Worm (Caenorhabditis elegans) whole organism, L3 larva: ENCODE measurements around the gene ZK686.2.

Experiments used
- R02D3.7 ChIP-seq: fragments of 150-350 bp; optimal IDR thresholded peaks from 2 replicates; lab custom pipeline; 2014; ENCODE audit warnings: missing biosample characterization, missing genetic modification characterization
- aly-2 ChIP-seq: fragments of 150-350 bp; optimal IDR thresholded peaks from 2 replicates; lab custom pipeline; 2014; ENCODE audit warnings: missing biosample characterization, missing genetic modification characterization
- ama-1 ChIP-seq: fragments of 150-350 bp; optimal IDR thresholded peaks from 2 replicates; lab custom pipeline; 2018
- ceh-16 ChIP-seq: sonication (generic microtip); optimal IDR thresholded peaks from 2 replicates; lab custom pipeline; 2017; ENCODE audit warnings: missing biosample characterization, missing genetic modification characterization
- ceh-28 ChIP-seq: fragments of 150-350 bp; optimal IDR thresholded peaks from 2 replicates; lab custom pipeline; 2014; ENCODE audit warnings: missing biosample characterization, missing genetic modification reagents, missing genetic modification characterization
- ceh-82 ChIP-seq: fragments of 150-350 bp; optimal IDR thresholded peaks from 2 replicates; lab custom pipeline; 2014; ENCODE audit warnings: missing biosample characterization, missing genetic modification characterization
- daf-12 ChIP-seq: fragments of 150-350 bp; optimal IDR thresholded peaks from 2 replicates; lab custom pipeline; 2014; ENCODE audit warnings: missing biosample characterization, missing genetic modification reagents, missing genetic modification characterization
- egl-27 ChIP-seq: sonication (generic microtip); optimal IDR thresholded peaks from 4 replicates; lab custom pipeline; 2017; ENCODE audit warnings: missing biosample characterization, missing genetic modification reagents, missing genetic modification characterization
- egl-5 ChIP-seq: fragments of 150-350 bp; optimal IDR thresholded peaks from 2 replicates; lab custom pipeline; 2017; ENCODE audit warnings: missing biosample characterization, missing genetic modification reagents, missing genetic modification characterization, inconsistent platforms
- elt-1 ChIP-seq: fragments of 150-350 bp; optimal IDR thresholded peaks from 2 replicates; lab custom pipeline; 2014; ENCODE audit warnings: missing biosample characterization, missing genetic modification characterization
- elt-2 ChIP-seq: sonication (generic microtip); optimal IDR thresholded peaks from 2 replicates; lab custom pipeline; 2016; ENCODE audit warnings: missing genetic modification reagents, mild to moderate bottlenecking, missing genetic modification characterization, missing compliant biosample characterization
- elt-3 ChIP-seq, 3 experiments: fragments of 150-350 bp in 1 of 3; sonication (generic microtip) in 2 of 3; optimal IDR thresholded peaks; 2 replicates in 2 of 3; 4 replicates in 1 of 3; lab custom pipeline; 2014 to 2017; ENCODE audit warnings: missing biosample characterization in 3 of 3, missing genetic modification characterization in 3 of 3
- eor-1 ChIP-seq, 2 experiments: fragments of 150-350 bp; optimal IDR thresholded peaks; 2 replicates each; lab custom pipeline; 2014 to 2018; ENCODE audit warnings: missing biosample characterization in 2 of 2, missing genetic modification characterization in 2 of 2
- fkh-10 ChIP-seq: sonication (generic microtip); optimal IDR thresholded peaks from 2 replicates; lab custom pipeline; 2017; ENCODE audit warnings: missing biosample characterization, missing genetic modification reagents, missing genetic modification characterization
- fkh-2 ChIP-seq: fragments of 150-350 bp; optimal IDR thresholded peaks from 2 replicates; lab custom pipeline; 2014; ENCODE audit warnings: missing biosample characterization, missing genetic modification reagents, missing genetic modification characterization
- fos-1 ChIP-seq: fragments of 150-350 bp; optimal IDR thresholded peaks from 2 replicates; lab custom pipeline; 2014; ENCODE audit warnings: missing biosample characterization, missing genetic modification characterization
- hmg-11 ChIP-seq: sonication (generic microtip); optimal IDR thresholded peaks from 2 replicates; lab custom pipeline; 2016; ENCODE audit warnings: missing genetic modification characterization, missing compliant biosample characterization
- jun-1 ChIP-seq: fragments of 150-350 bp; optimal IDR thresholded peaks from 2 replicates; lab custom pipeline; 2014; ENCODE audit warnings: missing biosample characterization, missing genetic modification reagents, missing genetic modification characterization
- lin-15B ChIP-seq: fragments of 150-350 bp; optimal IDR thresholded peaks from 2 replicates; lab custom pipeline; 2014; ENCODE audit warnings: missing biosample characterization, missing genetic modification characterization
- lin-39 ChIP-seq: fragments of 150-350 bp; optimal IDR thresholded peaks from 2 replicates; lab custom pipeline; 2018; ENCODE audit warnings: missing biosample characterization, missing genetic modification reagents, missing genetic modification characterization
- mml-1 ChIP-seq: fragments of 150-350 bp; sonication (generic microtip); optimal IDR thresholded peaks from 3 replicates; lab custom pipeline; 2014; ENCODE audit warnings: missing biosample characterization, missing genetic modification characterization
- nfya-1 ChIP-seq: sonication (generic microtip); optimal IDR thresholded peaks from 2 replicates; lab custom pipeline; 2017; ENCODE audit warnings: missing genetic modification characterization, mild to moderate bottlenecking, missing compliant biosample characterization, antibody characterized with exemption, moderate library complexity; ENCODE audit not compliant: insufficient read depth
- nhr-11 ChIP-seq: fragments of 150-350 bp; optimal IDR thresholded peaks from 2 replicates; lab custom pipeline; 2014; ENCODE audit warnings: missing biosample characterization, missing genetic modification characterization
- nhr-23 ChIP-seq: fragments of 150-350 bp; optimal IDR thresholded peaks from 2 replicates; lab custom pipeline; 2014; ENCODE audit warnings: missing biosample characterization, missing genetic modification reagents, missing genetic modification characterization
- nhr-237 ChIP-seq: fragments of 150-350 bp; optimal IDR thresholded peaks from 2 replicates; lab custom pipeline; 2014; ENCODE audit warnings: missing biosample characterization, missing genetic modification characterization
- nhr-25 ChIP-seq: sonication (generic microtip); optimal IDR thresholded peaks from 2 replicates; lab custom pipeline; 2017; ENCODE audit warnings: missing biosample characterization, missing genetic modification characterization
- nhr-28 ChIP-seq: fragments of 150-350 bp; optimal IDR thresholded peaks from 2 replicates; lab custom pipeline; 2014; ENCODE audit warnings: missing biosample characterization, missing genetic modification characterization
- nhr-43 ChIP-seq: sonication (generic microtip); optimal IDR thresholded peaks from 2 replicates; lab custom pipeline; 2016; ENCODE audit warnings: mild to moderate bottlenecking, missing genetic modification characterization, missing compliant biosample characterization; ENCODE audit not compliant: poor library complexity, severe bottlenecking
- nhr-67 ChIP-seq: fragments of 150-350 bp; optimal IDR thresholded peaks from 2 replicates; lab custom pipeline; 2014; ENCODE audit warnings: missing biosample characterization, missing genetic modification characterization
- nhr-76 ChIP-seq: fragments of 150-350 bp; sonication (generic microtip); optimal IDR thresholded peaks from 5 replicates; lab custom pipeline; 2014; ENCODE audit warnings: missing biosample characterization, missing genetic modification characterization
- nhr-77 ChIP-seq: fragments of 150-350 bp; optimal IDR thresholded peaks from 2 replicates; lab custom pipeline; 2014; ENCODE audit warnings: missing biosample characterization, missing genetic modification characterization
- pha-4 ChIP-seq: fragments of 150-350 bp; optimal IDR thresholded peaks from 2 replicates; lab custom pipeline; 2014; ENCODE audit warnings: missing biosample characterization, missing genetic modification reagents, missing genetic modification characterization
- pqm-1 ChIP-seq: fragments of 150-350 bp; optimal IDR thresholded peaks from 2 replicates; lab custom pipeline; 2017; ENCODE audit warnings: missing biosample characterization, missing genetic modification characterization, inconsistent platforms
- skn-1 ChIP-seq: fragments of 150-350 bp; optimal IDR thresholded peaks from 2 replicates; lab custom pipeline; 2014; ENCODE audit warnings: missing biosample characterization, missing genetic modification characterization
- snpc-4 ChIP-seq: fragments of 150-350 bp; optimal IDR thresholded peaks from 2 replicates; lab custom pipeline; 2014; ENCODE audit warnings: missing biosample characterization, missing genetic modification characterization
- unc-39 ChIP-seq: sonication (generic microtip); optimal IDR thresholded peaks from 4 replicates; lab custom pipeline; 2017; ENCODE audit warnings: missing biosample characterization, missing genetic modification characterization
- unc-62 ChIP-seq: fragments of 150-350 bp; sonication (generic microtip); optimal IDR thresholded peaks from 4 replicates; lab custom pipeline; 2014; ENCODE audit warnings: missing biosample characterization, missing genetic modification reagents, missing genetic modification characterization
- zag-1 ChIP-seq: fragments of 150-350 bp; optimal IDR thresholded peaks from 2 replicates; lab custom pipeline; 2014; ENCODE audit warnings: missing biosample characterization, missing genetic modification characterization
- ztf-11 ChIP-seq: fragments of 150-350 bp; optimal IDR thresholded peaks from 2 replicates; lab custom pipeline; 2014; ENCODE audit warnings: missing biosample characterization, missing genetic modification characterization

ZK686.2 gene

ce11 chrIII:7726500-7726899 is 39.4 kb downstream of the ZK686.2 start:
- no peak for TF ChIP-seq nhr-28 (tag; lab: Kevin White, UChicago)
- no peak for TF ChIP-seq nhr-43 (tag; lab: Kevin White, UChicago)
- no peak for TF ChIP-seq snpc-4 (tag; lab: Kevin White, UChicago)
- no peak for TF ChIP-seq nhr-25 (tag; lab: Kevin White, UChicago)
- peak; percentile 65 for TF ChIP-seq pha-4 (tag; lab: Kevin White, UChicago)

- TF ChIP-seq fos-1 (tag; lab: Kevin White, UChicago) (no peak), hmg-11 (tag; lab: Kevin White, UChicago) (peak; percentile 31), nfya-1 (peak; percentile 64), fkh-10 (GFP tag; lab: Kevin White, UChicago) (peak; percentile 28), mml-1 (tag; lab: Kevin White, UChicago) (no peak), lin-39 (tag; lab: Kevin White, UChicago) (peak; percentile 61), ama-1 (lab: Kevin White, UChicago) (peak; percentile 17)
These were observed 40.2 kb downstream of the ZK686.2 start for ce11 chrIII:7725483-7726250.

- TF ChIP-seq fkh-2 (tag; lab: Kevin White, UChicago) (no peak), egl-5 (tag; lab: Kevin White, UChicago) (peak; percentile 19), nfya-1 (peak; percentile 55), lin-15B (tag; lab: Kevin White, UChicago) (no peak), nhr-23 (tag; lab: Kevin White, UChicago) (peak; percentile 11), fos-1 (tag; lab: Kevin White, UChicago) (no peak), skn-1 (tag; lab: Kevin White, UChicago) (no peak), nhr-67 (tag; lab: Kevin White, UChicago) (no peak), lin-39 (tag; lab: Kevin White, UChicago) (peak; percentile 30), ceh-82 (no peak), aly-2 (tag; lab: Kevin White, UChicago) (no peak), elt-1 (tag; lab: Kevin White, UChicago) (peak; percentile 71), mml-1 (tag; lab: Kevin White, UChicago) (no peak), nhr-25 (tag; lab: Kevin White, UChicago) (no peak), elt-2 (no peak), pqm-1 (tag; lab: Kevin White, UChicago) (no peak)
These were observed 41.4 kb downstream of the ZK686.2 start for ce11 chrIII:7724433-7724832.

ce11 chrIII:7723412-7724068 is 42.3 kb downstream of the ZK686.2 start:
- TF ChIP-seq nhr-11 (tag; lab: Kevin White, UChicago) = no peak
- no peak for TF ChIP-seq mml-1 (tag; lab: Kevin White, UChicago)
- peak; percentile 11 for TF ChIP-seq lin-39 (tag; lab: Kevin White, UChicago)
- no peak for TF ChIP-seq ztf-11 (tag; lab: Kevin White, UChicago)
- TF ChIP-seq ceh-28 (tag; lab: Kevin White, UChicago) = peak; percentile 31
- TF ChIP-seq pha-4 (tag; lab: Kevin White, UChicago) = peak; percentile 4
- TF ChIP-seq eor-1 (tag; optimal IDR thresholded peaks at IDR 0.05; lab: Kevin White, UChicago) = no peak
- TF ChIP-seq ama-1 (lab: Kevin White, UChicago) = peak; percentile 35
- no peak for TF ChIP-seq nhr-67 (tag; lab: Kevin White, UChicago)
- TF ChIP-seq fos-1 (tag; lab: Kevin White, UChicago) = no peak
- TF ChIP-seq nhr-237 = no peak
- no peak for TF ChIP-seq unc-62
- peak; percentile 31 for TF ChIP-seq snpc-4 (tag; lab: Kevin White, UChicago)
- TF ChIP-seq ceh-16 (tag; lab: Kevin White, UChicago) = no peak
- TF ChIP-seq nhr-76 (tag; lab: Kevin White, UChicago) = no peak
- TF ChIP-seq nhr-25 (tag; lab: Kevin White, UChicago) = peak; percentile 15
- TF ChIP-seq fkh-10 (GFP tag; lab: Kevin White, UChicago) = peak; percentile 18
- TF ChIP-seq nhr-28 (tag; lab: Kevin White, UChicago) = no peak
- TF ChIP-seq elt-3 (tag; optimal IDR thresholded peaks at IDR 0.05; lab: Kevin White, UChicago) = no peak
- peak; percentile 61 for TF ChIP-seq nfya-1
- peak; percentile 60 for TF ChIP-seq egl-5 (tag; lab: Kevin White, UChicago)
- TF ChIP-seq unc-39 = no peak
- no peak for TF ChIP-seq daf-12
- TF ChIP-seq lin-15B (tag; lab: Kevin White, UChicago) = no peak
- TF ChIP-seq nhr-43 (tag; lab: Kevin White, UChicago) = no peak
- no peak for TF ChIP-seq elt-1 (tag; lab: Kevin White, UChicago)
- TF ChIP-seq nhr-77 (tag; lab: Kevin White, UChicago) = no peak
- TF ChIP-seq hmg-11 (tag; lab: Kevin White, UChicago) = peak; percentile 62
- no peak for TF ChIP-seq pqm-1 (tag; lab: Kevin White, UChicago)
- no peak for TF ChIP-seq jun-1
- TF ChIP-seq R02D3.7 = no peak
- no peak for TF ChIP-seq ceh-82
- no peak for TF ChIP-seq egl-27
- no peak for TF ChIP-seq elt-2
- TF ChIP-seq aly-2 (tag; lab: Kevin White, UChicago) = no peak
- TF ChIP-seq zag-1 (tag; lab: Kevin White, UChicago) = no peak
